Fruit fly (Drosophila melanogaster) S2 (cell line): ENCODE results near the gene CG9928.

Experiments used
- CG8478 ChIP-seq: fragments of >200 bp; optimal IDR thresholded peaks from 2 replicates; lab custom pipeline; 2018
- CTCF ChIP-seq, 2 experiments: fragments of >200 bp; optimal IDR thresholded peaks; 2 replicates each; lab custom pipeline; 2018

DNA sequence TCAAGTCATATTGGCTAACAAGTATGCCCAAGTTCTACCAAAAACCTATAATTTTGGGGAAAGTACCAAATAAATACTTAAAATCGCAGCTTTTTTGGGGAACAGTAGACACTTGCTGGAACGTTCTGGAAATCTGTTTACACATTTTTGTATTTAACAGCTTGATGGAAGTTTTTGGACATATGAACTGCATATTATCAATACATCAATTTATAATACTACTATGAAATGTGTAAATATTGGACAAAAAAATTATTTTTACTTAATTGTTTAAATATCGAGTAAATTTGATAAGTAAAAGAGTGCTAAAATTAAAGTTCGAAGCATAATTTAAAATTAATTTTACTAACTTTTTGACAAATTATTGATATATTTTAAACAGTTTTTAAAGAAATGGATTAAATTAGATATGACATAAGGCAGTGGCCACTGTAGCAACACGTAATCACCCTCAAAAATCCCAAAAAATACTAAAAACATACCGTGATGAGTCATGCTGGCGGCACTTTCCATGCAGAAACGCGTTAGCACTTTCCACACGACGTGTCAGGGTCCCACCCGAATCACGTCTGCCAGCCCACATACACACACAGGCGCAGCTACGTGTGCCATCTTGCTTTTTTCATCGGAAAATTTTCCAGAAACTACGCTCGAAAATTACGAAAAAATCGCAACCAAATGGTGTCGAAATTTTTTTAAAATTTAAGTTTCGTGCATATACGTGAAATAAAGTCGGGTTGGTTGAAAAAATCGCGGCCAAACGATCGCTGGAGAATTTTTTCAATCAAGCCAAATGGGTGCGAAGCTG is 22.5 kb upstream of the CG9928 start, which contains the start of gene Sirt1:
- TF ChIP-seq CTCF (optimal IDR thresholded peaks at IDR 0.05; lab: Kevin White, UChicago): no peak
- TF ChIP-seq CG8478 (lab: Kevin White, UChicago): no peak
